Fruit fly (Drosophila melanogaster) whole organism, embryonic: ENCODE measurements around the gene CG13924.

Experiments
- Ada2b ChIP-seq: fragments of 200-800 bp; sonication (Bioruptor generic); IDR thresholded peaks from 2 replicates; pipeline ENCODE4 v1.3.6; 2022; ENCODE audit warnings: missing biosample characterization, missing genetic modification characterization
- B-H2 ChIP-seq: fragments of 200-800 bp; sonication (Bioruptor generic); optimal IDR thresholded peaks from 2 replicates; lab custom pipeline; 2018; ENCODE audit warnings: missing biosample characterization, mild to moderate bottlenecking, missing genetic modification characterization
- Bgb ChIP-seq: fragments of 200-800 bp; sonication (Bioruptor generic); IDR thresholded peaks from 2 replicates; pipeline ENCODE4 v1.3.6; 2022; ENCODE audit warnings: missing biosample characterization, missing genetic modification characterization; ENCODE audit not compliant: partially characterized antibody
- Blimp-1 ChIP-seq: fragments of 200-800 bp; sonication (Bioruptor generic); optimal IDR thresholded peaks from 3 replicates; lab custom pipeline; 2018; ENCODE audit warnings: missing biosample characterization, missing genetic modification characterization, mild to moderate bottlenecking, moderate library complexity, missing genetic modification reagents
- CG10267 ChIP-seq: fragments of 200-800 bp; sonication (Bioruptor generic); optimal IDR thresholded peaks from 2 replicates; lab custom pipeline; 2018; ENCODE audit warnings: missing biosample characterization, mild to moderate bottlenecking, missing genetic modification characterization, moderate library complexity
- CG10366 ChIP-seq: fragments of 200-800 bp; sonication (Bioruptor generic); IDR thresholded peaks from 2 replicates; pipeline ENCODE4 v1.3.6; 2022; ENCODE audit warnings: missing biosample characterization, missing genetic modification characterization
- CG10654 ChIP-seq: fragments of 200-800 bp; sonication (Bioruptor generic); optimal IDR thresholded peaks from 2 replicates; lab custom pipeline; 2016; ENCODE audit warnings: missing biosample characterization, missing genetic modification characterization
- CG10979 ChIP-seq: fragments of 200-800 bp; sonication (Bioruptor generic); optimal IDR thresholded peaks from 2 replicates; lab custom pipeline; 2018; ENCODE audit warnings: missing biosample characterization, mild to moderate bottlenecking, missing genetic modification characterization, moderate library complexity
- CG12769 ChIP-seq: fragments of 200-800 bp; sonication (Bioruptor generic); optimal IDR thresholded peaks from 2 replicates; lab custom pipeline; 2019; ENCODE audit warnings: missing biosample characterization, mild to moderate bottlenecking, missing genetic modification characterization, moderate library complexity
- CG14050 ChIP-seq: fragments of 200-800 bp; sonication (Bioruptor generic); IDR thresholded peaks from 3 replicates; pipeline ENCODE4 v1.3.6; 2022; ENCODE audit warnings: missing biosample characterization, missing genetic modification characterization
- CG1647 ChIP-seq: fragments of 200-800 bp; sonication (Bioruptor generic); optimal IDR thresholded peaks from 3 replicates; lab custom pipeline; 2016; ENCODE audit warnings: missing biosample characterization, missing genetic modification characterization
- CG17328 ChIP-seq: fragments of 200-800 bp; sonication (Bioruptor generic); IDR thresholded peaks from 2 replicates; pipeline ENCODE4 v1.3.6; 2022; ENCODE audit warnings: missing biosample characterization, missing genetic modification characterization
- CG17361 ChIP-seq: fragments of 200-800 bp; sonication (Bioruptor generic); IDR thresholded peaks from 3 replicates; pipeline ENCODE4 v1.3.6; 2022; ENCODE audit warnings: missing biosample characterization, missing genetic modification characterization
- CG18619 ChIP-seq: fragments of 200-800 bp; sonication (Bioruptor generic); optimal IDR thresholded peaks from 3 replicates; lab custom pipeline; 2017; ENCODE audit warnings: missing biosample characterization, mild to moderate bottlenecking, missing genetic modification characterization
- CG2712 ChIP-seq: fragments of 200-800 bp; optimal IDR thresholded peaks from 3 replicates; lab custom pipeline; 2019; ENCODE audit warnings: missing biosample characterization, mild to moderate bottlenecking, missing genetic modification characterization, moderate library complexity
- CG31441 ChIP-seq: fragments of 200-800 bp; sonication (Bioruptor generic); IDR thresholded peaks from 2 replicates; pipeline ENCODE4 v1.3.6; 2022; ENCODE audit warnings: missing biosample characterization, missing genetic modification characterization
- CG4404 ChIP-seq: fragments of 200-800 bp; sonication (Bioruptor generic); IDR thresholded peaks from 2 replicates; pipeline ENCODE4 v1.3.6; 2022; ENCODE audit warnings: missing biosample characterization, missing genetic modification characterization
- CG4854 ChIP-seq: fragments of 200-800 bp; sonication (Bioruptor generic); optimal IDR thresholded peaks from 2 replicates; lab custom pipeline; 2016; ENCODE audit warnings: missing biosample characterization, missing genetic modification characterization, inconsistent platforms
- CG6683 ChIP-seq: fragments of 200-800 bp; sonication (Bioruptor generic); optimal IDR thresholded peaks from 2 replicates; lab custom pipeline; 2017; ENCODE audit warnings: missing biosample characterization, mild to moderate bottlenecking, missing genetic modification characterization, missing genetic modification reagents
- CG8478 ChIP-seq: fragments of >200 bp; optimal IDR thresholded peaks from 2 replicates; lab custom pipeline; 2018
- CG9609 ChIP-seq: fragments of 200-800 bp; sonication (Bioruptor generic); optimal IDR thresholded peaks from 3 replicates; lab custom pipeline; 2016; ENCODE audit warnings: missing biosample characterization, missing genetic modification characterization
- CG9932 ChIP-seq: fragments of 200-800 bp; sonication (Bioruptor generic); IDR thresholded peaks from 2 replicates; pipeline ENCODE4 v1.3.6; 2022; ENCODE audit warnings: missing biosample characterization, missing genetic modification characterization
- H15 ChIP-seq: fragments of 200-800 bp; sonication (Bioruptor generic); IDR thresholded peaks from 3 replicates; pipeline ENCODE4 v1.3.6; 2022; ENCODE audit warnings: missing biosample characterization, missing genetic modification characterization
- HHEX ChIP-seq: fragments of 200-800 bp; sonication (Bioruptor generic); optimal IDR thresholded peaks from 3 replicates; lab custom pipeline; 2017; ENCODE audit warnings: missing biosample characterization, mild to moderate bottlenecking, missing genetic modification characterization, missing genetic modification reagents
- Max ChIP-seq: fragments of 200-800 bp; sonication (Bioruptor generic); optimal IDR thresholded peaks from 2 replicates; lab custom pipeline; 2016; ENCODE audit warnings: missing biosample characterization, mild to moderate bottlenecking, missing genetic modification characterization
- Meics ChIP-seq: fragments of 200-800 bp; sonication (Bioruptor generic); optimal IDR thresholded peaks from 2 replicates; lab custom pipeline; 2017; ENCODE audit warnings: missing biosample characterization, mild to moderate bottlenecking, missing genetic modification characterization
- PHDP ChIP-seq: fragments of 200-800 bp; sonication (Bioruptor generic); optimal IDR thresholded peaks from 3 replicates; lab custom pipeline; 2018; ENCODE audit warnings: missing biosample characterization, mild to moderate bottlenecking, missing genetic modification characterization, moderate library complexity
- Stat92E ChIP-seq, 3 experiments: fragments of >200 bp in 2 of 3; fragments of 200-800 bp in 1 of 3; sonication (Bioruptor generic) in 1 of 3; optimal IDR thresholded peaks; 2 replicates each; lab custom pipeline; 2017 to 2019; ENCODE audit warnings: missing biosample characterization in 3 of 3, missing genetic modification characterization in 3 of 3, mild to moderate bottlenecking in 1 of 3, moderate library complexity in 1 of 3
- TFAM ChIP-seq: fragments of 200-800 bp; sonication (Bioruptor generic); optimal IDR thresholded peaks from 2 replicates; lab custom pipeline; 2017; ENCODE audit warnings: missing biosample characterization, missing genetic modification characterization, inconsistent platforms
- ab ChIP-seq: fragments of 200-800 bp; sonication (Bioruptor generic); optimal IDR thresholded peaks from 2 replicates; lab custom pipeline; 2016; ENCODE audit warnings: missing biosample characterization, missing genetic modification characterization
- amos ChIP-seq: fragments of 200-800 bp; sonication (Bioruptor generic); IDR thresholded peaks from 2 replicates; pipeline ENCODE4 v1.3.6; 2022; ENCODE audit warnings: missing biosample characterization, missing genetic modification characterization; ENCODE audit not compliant: partially characterized antibody
- ara ChIP-seq: fragments of 200-800 bp; sonication (Bioruptor generic); IDR thresholded peaks from 2 replicates; pipeline ENCODE4 v1.3.6; 2022; ENCODE audit warnings: missing biosample characterization, missing genetic modification characterization
- bab2 ChIP-seq: fragments of 200-800 bp; sonication (Bioruptor generic); optimal IDR thresholded peaks from 2 replicates; lab custom pipeline; 2016; ENCODE audit warnings: missing biosample characterization, missing genetic modification characterization
- dati ChIP-seq: fragments of 200-800 bp; sonication (Bioruptor generic); IDR thresholded peaks from 2 replicates; pipeline ENCODE4 v1.3.6; 2022; ENCODE audit warnings: missing biosample characterization, missing genetic modification characterization
- dimm ChIP-seq: fragments of 200-800 bp; sonication (Bioruptor generic); IDR thresholded peaks from 2 replicates; pipeline ENCODE4 v1.3.6; 2022; ENCODE audit warnings: missing biosample characterization, missing genetic modification characterization
- gcm ChIP-seq: fragments of 200-800 bp; sonication (Bioruptor generic); optimal IDR thresholded peaks from 2 replicates; lab custom pipeline; 2019; ENCODE audit warnings: missing biosample characterization, mild to moderate bottlenecking, missing genetic modification characterization, moderate library complexity
- kah ChIP-seq: fragments of 200-800 bp; sonication (Bioruptor generic); optimal IDR thresholded peaks from 2 replicates; lab custom pipeline; 2018; ENCODE audit warnings: missing biosample characterization, mild to moderate bottlenecking, missing genetic modification characterization
- nerfin-1 ChIP-seq: fragments of 200-800 bp; sonication (Bioruptor generic); optimal IDR thresholded peaks from 3 replicates; lab custom pipeline; 2019; ENCODE audit warnings: missing biosample characterization, mild to moderate bottlenecking, missing genetic modification characterization, moderate library complexity
- pho ChIP-seq: fragments of 200-800 bp; sonication (Bioruptor generic); optimal IDR thresholded peaks from 2 replicates; lab custom pipeline; 2016; ENCODE audit warnings: missing biosample characterization, missing genetic modification characterization
- prd ChIP-seq, 3 experiments: fragments of >200 bp in 2 of 3; fragments of 200-800 bp in 1 of 3; sonication (Bioruptor generic) in 1 of 3; optimal IDR thresholded peaks in 2 of 3; IDR thresholded peaks in 1 of 3; 2 replicates in 2 of 3; 3 replicates in 1 of 3; pipeline versions ENCODE4 v1.3.6 to Lab custom; 2017 to 2022; ENCODE audit warnings: missing biosample characterization in 1 of 3, missing genetic modification characterization in 1 of 3
- pros ChIP-seq: fragments of 200-800 bp; sonication (Bioruptor generic); optimal IDR thresholded peaks from 3 replicates; lab custom pipeline; 2019; ENCODE audit warnings: missing biosample characterization, mild to moderate bottlenecking, missing genetic modification characterization, moderate library complexity
- repo ChIP-seq: fragments of 200-800 bp; sonication (Bioruptor generic); optimal IDR thresholded peaks from 2 replicates; lab custom pipeline; 2016; ENCODE audit warnings: missing biosample characterization, missing genetic modification characterization
- ro ChIP-seq: fragments of 200-800 bp; sonication (Bioruptor generic); IDR thresholded peaks from 2 replicates; pipeline ENCODE4 v1.3.6; 2022; ENCODE audit warnings: missing biosample characterization, missing genetic modification characterization
- row ChIP-seq: fragments of 200-800 bp; sonication (Bioruptor generic); IDR thresholded peaks from 3 replicates; pipeline ENCODE4 v1.3.6; 2022; ENCODE audit warnings: missing biosample characterization, missing genetic modification characterization
- run ChIP-seq: fragments of 200-800 bp; sonication (Bioruptor generic); optimal IDR thresholded peaks from 3 replicates; lab custom pipeline; 2018; ENCODE audit warnings: missing biosample characterization, mild to moderate bottlenecking, missing genetic modification characterization
- sima ChIP-seq: fragments of 200-800 bp; sonication (Bioruptor generic); optimal IDR thresholded peaks from 2 replicates; lab custom pipeline; 2016; ENCODE audit warnings: missing biosample characterization, missing genetic modification characterization
- tll ChIP-seq, 2 experiments: fragments of 200-800 bp in 1 of 2; fragments of >200 bp in 1 of 2; sonication (Bioruptor generic) in 1 of 2; optimal IDR thresholded peaks; 2 replicates each; lab custom pipeline; 2017 to 2019; ENCODE audit warnings: missing biosample characterization in 2 of 2, missing genetic modification characterization in 2 of 2, mild to moderate bottlenecking in 1 of 2, moderate library complexity in 1 of 2
- toy ChIP-seq: fragments of 200-800 bp; sonication (Bioruptor generic); IDR thresholded peaks from 2 replicates; pipeline ENCODE4 v1.3.6; 2022; ENCODE audit warnings: missing biosample characterization, missing genetic modification characterization
- vnd ChIP-seq: fragments of 200-800 bp; sonication (Bioruptor generic); IDR thresholded peaks from 3 replicates; pipeline ENCODE4 v1.3.6; 2022; ENCODE audit warnings: missing biosample characterization, missing genetic modification characterization; ENCODE audit not compliant: partially characterized antibody
- yki ChIP-seq: fragments of >200 bp; optimal IDR thresholded peaks from 3 replicates; lab custom pipeline; 2018

The CG13924 gene

dm6 chr3L:1880692-1881091, 10.9 kb downstream of the CG13924 start (continued):
- TF ChIP-seq H15, result peak; percentile 57; the same call in 1 of the 3 replicates
- TF ChIP-seq CG12769 (tag; lab: Kevin White, UChicago), result no peak
- TF ChIP-seq nerfin-1 (tag; lab: Kevin White, UChicago), result no peak
- no peak for TF ChIP-seq CG6683 (GFP tag; lab: Kevin White, UChicago)
- TF ChIP-seq Max (GFP tag; lab: Kevin White, UChicago), result no peak
- TF ChIP-seq ab (GFP tag; lab: Kevin White, UChicago), result no peak
- TF ChIP-seq repo (GFP tag; lab: Kevin White, UChicago), result no peak
- TF ChIP-seq toy, result peak; percentile 6; the same call in 1 of the 2 replicates
- TF ChIP-seq Meics (GFP tag; lab: Kevin White, UChicago), result no peak
- TF ChIP-seq pho (GFP tag; lab: Kevin White, UChicago), result no peak
- peak; percentile 45 for TF ChIP-seq CG9932 (GFP tag; lab: Robert Waterston, UW)
- no peak for TF ChIP-seq ara (GFP tag; lab: Robert Waterston, UW)
- no peak for TF ChIP-seq yki (lab: Kevin White, UChicago)
- no peak for TF ChIP-seq run (tag; lab: Kevin White, UChicago)
- TF ChIP-seq vnd, result no peak
- no peak for TF ChIP-seq CG10267 (tag; lab: Kevin White, UChicago)
- TF ChIP-seq prd (optimal IDR thresholded peaks at IDR 0.05; lab: Kevin White, UChicago), result no peak
- TF ChIP-seq prd (GFP tag; IDR thresholded peaks at IDR 0.05; lab: Robert Waterston, UW), result peak; percentile 49; the same call in 1 of the 3 replicates
- TF ChIP-seq Blimp-1 (GFP tag; lab: Kevin White, UChicago), result peak; percentile 23
- TF ChIP-seq CG17361 (GFP tag; lab: Robert Waterston, UW), result 0 out of 3 replicates have a peak, but pooled peaks have one; percentile 37
- no peak for TF ChIP-seq pros (GFP tag; lab: Kevin White, UChicago)
- no peak for TF ChIP-seq CG4854 (GFP tag; lab: Kevin White, UChicago)
- TF ChIP-seq tll (GFP tag; optimal IDR thresholded peaks at IDR 0.05; lab: Kevin White, UChicago), result no peak
- no peak for TF ChIP-seq sima
- TF ChIP-seq PHDP (tag; lab: Kevin White, UChicago), result no peak
- no peak for TF ChIP-seq CG10654 (GFP tag; lab: Kevin White, UChicago)
- no peak for TF ChIP-seq CG2712 (tag; lab: Kevin White, UChicago)
- 0 out of 2 replicates have a peak, but pooled peaks have one; percentile 19 for TF ChIP-seq dimm (GFP tag; lab: Robert Waterston, UW)
- no peak for TF ChIP-seq kah
- no peak for TF ChIP-seq HHEX (GFP tag; lab: Kevin White, UChicago)
- TF ChIP-seq Ada2b (GFP tag; lab: Robert Waterston, UW), result peak; percentile 70
- TF ChIP-seq CG17328 (GFP tag; lab: Robert Waterston, UW), result no peak
- no peak for TF ChIP-seq amos
- no peak for TF ChIP-seq CG1647 (GFP tag; lab: Kevin White, UChicago)
- TF ChIP-seq B-H2 (GFP tag; lab: Kevin White, UChicago), result no peak
- TF ChIP-seq row (GFP tag; lab: Robert Waterston, UW), result peak; percentile 60
- peak; percentile 25 for TF ChIP-seq bab2
- peak; percentile 34; the same call in 1 of the 2 replicates for TF ChIP-seq CG10366
- TF ChIP-seq CG10979 (tag; lab: Kevin White, UChicago), result peak; percentile 16
- TF ChIP-seq dati, result no peak
- no peak for TF ChIP-seq Bgb (GFP tag; lab: Robert Waterston, UW)
- 0 out of 2 replicates have a peak, but pooled peaks have one; percentile 22 for TF ChIP-seq CG31441
- 0 out of 2 replicates have a peak, but pooled peaks have one; percentile 13 for TF ChIP-seq ro (GFP tag; lab: Robert Waterston, UW)
- TF ChIP-seq Stat92E (GFP tag; optimal IDR thresholded peaks at IDR 0.05; lab: Kevin White, UChicago), result no peak
- TF ChIP-seq CG18619 (GFP tag; lab: Kevin White, UChicago), result no peak
- TF ChIP-seq CG9609 (GFP tag; lab: Kevin White, UChicago), result no peak
- 0 out of 3 replicates have a peak, but pooled peaks have one; percentile 22 for TF ChIP-seq CG14050
- TF ChIP-seq CG8478 (lab: Kevin White, UChicago), result no peak
- no peak for TF ChIP-seq TFAM (GFP tag; lab: Kevin White, UChicago)
- TF ChIP-seq CG4404 (GFP tag; lab: Robert Waterston, UW), result no peak
- TF ChIP-seq gcm (GFP tag; lab: Kevin White, UChicago), result no peak
